Fruit fly (Drosophila melanogaster): Measurements from ENCODE around the gene Meltrin.

Meltrin gene

DNA sequence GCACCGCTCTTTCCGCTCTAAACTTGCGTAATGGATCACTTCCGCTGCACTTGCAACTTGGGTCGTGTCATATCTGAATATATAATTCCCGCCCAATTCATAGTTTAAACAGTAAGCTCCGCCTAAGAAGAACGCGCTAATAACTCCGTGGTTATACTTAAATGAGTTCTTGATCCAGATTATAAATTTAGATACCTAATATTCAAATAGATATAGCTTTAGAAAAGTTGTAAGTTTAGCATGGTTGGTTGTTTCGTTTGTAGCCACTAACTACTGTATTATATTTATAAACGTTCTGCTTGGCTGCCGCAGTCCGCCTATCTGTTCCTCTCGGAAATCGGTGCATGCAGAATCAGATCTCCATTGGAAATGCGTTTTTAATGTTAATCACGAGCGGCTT lies 45.8 kb upstream of the Meltrin start (continued):
- TF ChIP-seq Sry-δ (GFP tag; optimal IDR thresholded peaks at IDR 0.05), result no peak
- no peak for TF ChIP-seq pita (GFP tag; optimal IDR thresholded peaks at IDR 0.05)
- peak; percentile 18; the same call in 1 of the 2 replicates for TF ChIP-seq aop (GFP tag; IDR thresholded peaks at IDR 0.05)
- TF ChIP-seq CG13123 (GFP tag; optimal IDR thresholded peaks at IDR 0.05), result no peak
- no peak for TF ChIP-seq Hand (GFP tag; optimal IDR thresholded peaks at IDR 0.05)
- peak; percentile 66; the same call in 2 of the 3 replicates for TF ChIP-seq CG17361 (GFP tag; IDR thresholded peaks at IDR 0.05)
- TF ChIP-seq slou (GFP tag; optimal IDR thresholded peaks at IDR 0.05), result no peak
- no peak for TF ChIP-seq CG9876 (GFP tag; optimal IDR thresholded peaks at IDR 0.05)
- TF ChIP-seq Dfd (GFP tag; optimal IDR thresholded peaks at IDR 0.05), result no peak
- TF ChIP-seq Xbp1 (GFP tag; optimal IDR thresholded peaks at IDR 0.05), result peak; percentile 58
- no peak for TF ChIP-seq CG14965 (GFP tag; optimal IDR thresholded peaks at IDR 0.05; ENCODE audit: borderline replicate concordance)
- TF ChIP-seq z (GFP tag; IDR thresholded peaks at IDR 0.05), result no peak
- TF ChIP-seq CG6175 (GFP tag; IDR thresholded peaks at IDR 0.05), result no peak
- TF ChIP-seq E2f2 (GFP tag; IDR thresholded peaks at IDR 0.05), result 0 out of 2 replicates have a peak, but pooled peaks have one; percentile 17
- TF ChIP-seq NK7.1 (GFP tag; optimal IDR thresholded peaks at IDR 0.05), result no peak
- no peak for TF ChIP-seq CG3163 (GFP tag; optimal IDR thresholded peaks at IDR 0.05)
- TF ChIP-seq CG32772 (GFP tag; IDR thresholded peaks at IDR 0.05), result peak; percentile 67
- no peak for TF ChIP-seq CG12071 (GFP tag; optimal IDR thresholded peaks at IDR 0.05)
- TF ChIP-seq Ets97D (GFP tag; optimal IDR thresholded peaks at IDR 0.05), result peak; percentile 25
- peak; percentile 49 for TF ChIP-seq slbo (GFP tag; IDR thresholded peaks at IDR 0.05)
- peak; percentile 48 for TF ChIP-seq CG12391 (tag; optimal IDR thresholded peaks at IDR 0.05)
- TF ChIP-seq chm (GFP tag; IDR thresholded peaks at IDR 0.05), result peak; percentile 72; the same call in 1 of the 2 replicates
- peak; percentile 74; the same call in 2 of the 3 replicates for TF ChIP-seq ken (GFP tag; IDR thresholded peaks at IDR 0.05)
- no peak for TF ChIP-seq CG13624 (GFP tag; optimal IDR thresholded peaks at IDR 0.05)
- no peak for TF ChIP-seq CG7786 (GFP tag; optimal IDR thresholded peaks at IDR 0.05)
- no peak for TF ChIP-seq fd3F (GFP tag; optimal IDR thresholded peaks at IDR 0.05)
- TF ChIP-seq BtbVII (GFP tag; optimal IDR thresholded peaks at IDR 0.05), result no peak
- TF ChIP-seq inv (GFP tag; IDR thresholded peaks at IDR 0.05; ENCODE audit: partially characterized antibody), result no peak
- no peak for TF ChIP-seq pb (GFP tag; optimal IDR thresholded peaks at IDR 0.05)
- TF ChIP-seq jumu (GFP tag; optimal IDR thresholded peaks at IDR 0.05), result no peak
- no peak for TF ChIP-seq Mad (GFP tag; optimal IDR thresholded peaks at IDR 0.05)
- no peak for TF ChIP-seq CG18011 (GFP tag; optimal IDR thresholded peaks at IDR 0.05)
- no peak for TF ChIP-seq luna (GFP tag; optimal IDR thresholded peaks at IDR 0.05)
- TF ChIP-seq Kr (GFP tag; optimal IDR thresholded peaks at IDR 0.05), result no peak
- TF ChIP-seq CG31388 (GFP tag; optimal IDR thresholded peaks at IDR 0.05), result no peak
- TF ChIP-seq CG32532 (GFP tag; IDR thresholded peaks at IDR 0.05), result no peak; the same call in 1 of the 2 replicates
- TF ChIP-seq CG14050 (GFP tag; IDR thresholded peaks at IDR 0.05), result peak; percentile 16; the same call in 1 of the 3 replicates
- TF ChIP-seq lmd (GFP tag; IDR thresholded peaks at IDR 0.05), result peak; percentile 68
- TF ChIP-seq CG2678 (tag; optimal IDR thresholded peaks at IDR 0.05), result peak; percentile 63
- no peak for TF ChIP-seq corto (GFP tag; optimal IDR thresholded peaks at IDR 0.05)
- no peak for TF ChIP-seq HmgZ (tag; optimal IDR thresholded peaks at IDR 0.05)
- TF ChIP-seq sc (optimal IDR thresholded peaks at IDR 0.05), result no peak
- TF ChIP-seq sc (GFP tag; optimal IDR thresholded peaks at IDR 0.05), result peak; percentile 45
- peak in 1 of 2 experiments; percentile 21 for TF ChIP-seq Hr78 (GFP tag; optimal IDR thresholded peaks at IDR 0.05)
- TF ChIP-seq Dip2 (GFP tag; IDR thresholded peaks at IDR 0.05), result no peak
- peak; percentile 72; the same call in 1 of the 2 replicates for TF ChIP-seq ttk (GFP tag; IDR thresholded peaks at IDR 0.05)
- TF ChIP-seq lilli (GFP tag; optimal IDR thresholded peaks at IDR 0.05), result peak; percentile 35
- no peak for TF ChIP-seq CG9215 (GFP tag; IDR thresholded peaks at IDR 0.05)
- no peak for TF ChIP-seq CG16863 (GFP tag; optimal IDR thresholded peaks at IDR 0.05)
- TF ChIP-seq CG18619 (GFP tag; optimal IDR thresholded peaks at IDR 0.05), result no peak
- TF ChIP-seq Gug (GFP tag; IDR thresholded peaks at IDR 0.05), result peak; percentile 73
- no peak for TF ChIP-seq trh (GFP tag; optimal IDR thresholded peaks at IDR 0.05)

Measured in whole organism, embryonic.